Fruit fly (Drosophila melanogaster) whole organism, adult: ENCODE results near the gene Gba1b.

Experiments
- CG14711 ChIP-seq: fragments of 200-800 bp; sonication (Bioruptor generic); optimal IDR thresholded peaks from 2 replicates; lab custom pipeline; 2018; ENCODE audit warnings: missing biosample characterization, mild to moderate bottlenecking, missing genetic modification characterization, moderate library complexity
- Crg-1 ChIP-seq: fragments of 200-800 bp; sonication (Bioruptor generic); optimal IDR thresholded peaks from 2 replicates; lab custom pipeline; 2016; ENCODE audit warnings: missing biosample characterization, missing genetic modification characterization
- cic ChIP-seq: fragments of 200-800 bp; sonication (Bioruptor generic); optimal IDR thresholded peaks from 2 replicates; lab custom pipeline; 2017; ENCODE audit warnings: missing biosample characterization, mild to moderate bottlenecking, missing genetic modification characterization, moderate library complexity

DNA sequence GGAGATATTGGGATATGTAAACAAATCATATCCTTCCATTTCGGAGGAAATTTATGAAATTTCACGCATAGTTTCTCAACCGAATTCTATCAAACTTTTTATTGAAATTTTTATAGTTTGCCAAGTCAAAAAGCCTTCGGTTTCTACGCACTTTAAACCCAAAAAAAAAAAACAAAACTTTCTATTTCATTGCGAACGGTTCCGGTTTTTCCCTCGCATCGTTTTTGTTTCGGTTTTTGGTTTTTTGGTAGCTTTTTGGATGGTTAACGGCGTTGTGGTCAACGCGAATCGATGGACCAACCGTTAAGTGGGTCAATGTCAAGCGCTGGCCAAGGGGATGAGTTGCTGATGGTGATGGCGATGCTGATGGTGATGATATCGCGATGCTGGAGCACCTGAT lies 36.4 kb downstream of the Gba1b start:
- TF ChIP-seq cic (GFP tag; lab: Kevin White, UChicago) (no peak), Crg-1 (GFP tag; lab: Kevin White, UChicago) (no peak), CG14711 (tag; lab: Kevin White, UChicago) (no peak)
